Worm (Caenorhabditis elegans) whole organism, L4 larva: ENCODE results near the gene F38B6.3.
A peak's percentile ranks its signal among the peaks of the same experiment; 100 is the strongest.

Experiments used
- D1046.2 ChIP-seq: fragments of 200-800 bp; sonication (Bioruptor generic); IDR thresholded peaks from 2 replicates; pipeline ENCODE4 v1.3.6; 2022; ENCODE audit warnings: missing genetic modification characterization, missing compliant biosample characterization
- F26F4.8 ChIP-seq: fragments of 200-800 bp; sonication (Bioruptor generic); conservative IDR thresholded peaks from 2 replicates; pipeline ENCODE4 v1.3.6; 2022; ENCODE audit warnings: missing genetic modification characterization, missing compliant biosample characterization
- F37D6.2 ChIP-seq: sonication (generic microtip); optimal IDR thresholded peaks from 2 replicates; lab custom pipeline; 2016; ENCODE audit warnings: mild to moderate bottlenecking, missing genetic modification characterization, missing compliant biosample characterization
- F49E8.2 ChIP-seq: sonication (generic microtip); optimal IDR thresholded peaks from 2 replicates; lab custom pipeline; 2016; ENCODE audit warnings: missing compliant biosample characterization, mild to moderate bottlenecking, missing genetic modification characterization, borderline replicate concordance
- R02D3.7 ChIP-seq: fragments of 150-350 bp; sonication (generic microtip); optimal IDR thresholded peaks from 3 replicates; lab custom pipeline; 2014; ENCODE audit warnings: missing biosample characterization, missing genetic modification characterization
- Y105C5A.15 ChIP-seq: fragments of 200-800 bp; sonication (Bioruptor generic); IDR thresholded peaks from 2 replicates; pipeline ENCODE4 v1.3.6; 2022; ENCODE audit warnings: missing genetic modification characterization, missing compliant biosample characterization
- Y48G9A.11 ChIP-seq: fragments of 200-800 bp; sonication (Bioruptor generic); IDR thresholded peaks from 2 replicates; pipeline ENCODE4 v1.3.6; 2022; ENCODE audit warnings: missing genetic modification reagents, missing genetic modification characterization, missing compliant biosample characterization
- Y5F2A.4 ChIP-seq: fragments of 200-800 bp; sonication (Bioruptor generic); optimal IDR thresholded peaks from 2 replicates; lab custom pipeline; 2018; ENCODE audit warnings: mild to moderate bottlenecking, missing genetic modification characterization, missing compliant biosample characterization
- Y75B8A.6 ChIP-seq: fragments of 200-800 bp; sonication (Bioruptor generic); IDR thresholded peaks from 2 replicates; pipeline ENCODE4 v1.3.6; 2022; ENCODE audit warnings: missing genetic modification reagents, missing genetic modification characterization, missing compliant biosample characterization
- ZK337.2 ChIP-seq: fragments of 200-800 bp; sonication (Bioruptor generic); IDR thresholded peaks from 2 replicates; pipeline ENCODE4 v1.3.6; 2022; ENCODE audit warnings: missing genetic modification reagents, missing genetic modification characterization, missing compliant biosample characterization
- ZK546.5 ChIP-seq, 2 experiments: sonication (generic microtip); optimal IDR thresholded peaks; 2 replicates each; lab custom pipeline; 2017; ENCODE audit warnings: missing biosample characterization in 2 of 2, missing genetic modification characterization in 2 of 2
- aha-1 ChIP-seq: fragments of 150-350 bp; peaks from one replicate; lab custom pipeline; 2014; ENCODE audit warnings: missing biosample characterization, missing genetic modification characterization
- aly-2 ChIP-seq: sonication (generic microtip); optimal IDR thresholded peaks from 2 replicates; lab custom pipeline; 2018; ENCODE audit warnings: missing biosample characterization, missing genetic modification characterization
- ama-1 ChIP-seq: fragments of 150-350 bp; optimal IDR thresholded peaks from 2 replicates; lab custom pipeline; 2014; ENCODE audit warnings: inconsistent platforms, mixed read lengths
- arid-1 ChIP-seq: fragments of 200-800 bp; sonication (Bioruptor generic); conservative IDR thresholded peaks from 2 replicates; pipeline ENCODE4 v1.3.6; 2022; ENCODE audit warnings: missing genetic modification reagents, missing genetic modification characterization, missing compliant biosample characterization
- ceh-28 ChIP-seq: fragments of 150-350 bp; optimal IDR thresholded peaks from 2 replicates; lab custom pipeline; 2014; ENCODE audit warnings: missing biosample characterization, missing genetic modification reagents, missing genetic modification characterization
- ceh-44 ChIP-seq: fragments of 200-800 bp; sonication (Bioruptor generic); IDR thresholded peaks from 2 replicates; pipeline ENCODE4 v1.3.6; 2022; ENCODE audit warnings: missing genetic modification reagents, missing genetic modification characterization, missing compliant biosample characterization
- ceh-62 ChIP-seq: sonication (generic microtip); optimal IDR thresholded peaks from 2 replicates; lab custom pipeline; 2017; ENCODE audit warnings: missing biosample characterization, missing genetic modification characterization
- ceh-82 ChIP-seq: sonication (generic microtip); optimal IDR thresholded peaks from 2 replicates; lab custom pipeline; 2017; ENCODE audit warnings: missing biosample characterization, missing genetic modification characterization
- ces-1 ChIP-seq: fragments of 150-350 bp; sonication (generic microtip); optimal IDR thresholded peaks from 4 replicates; lab custom pipeline; 2014; ENCODE audit warnings: missing biosample characterization, missing genetic modification reagents, missing genetic modification characterization
- ctbp-1 ChIP-seq: fragments of 200-800 bp; sonication (Bioruptor generic); IDR thresholded peaks from 2 replicates; pipeline ENCODE4 v1.3.6; 2022; ENCODE audit warnings: missing genetic modification reagents, missing genetic modification characterization, missing compliant biosample characterization
- daf-12 ChIP-seq: fragments of 150-350 bp; optimal IDR thresholded peaks from 2 replicates; lab custom pipeline; 2014; ENCODE audit warnings: missing biosample characterization, missing genetic modification reagents, missing genetic modification characterization
- dmd-8 ChIP-seq: fragments of 200-800 bp; sonication (Bioruptor generic); IDR thresholded peaks from 2 replicates; pipeline ENCODE4 v1.3.6; 2022; ENCODE audit warnings: missing genetic modification characterization, missing compliant biosample characterization
- dmd-9 ChIP-seq: fragments of 200-800 bp; sonication (Bioruptor generic); IDR thresholded peaks from 2 replicates; pipeline ENCODE4 v1.3.6; 2022; ENCODE audit warnings: missing genetic modification reagents, missing genetic modification characterization, missing compliant biosample characterization
- egl-27 ChIP-seq: sonication (generic microtip); optimal IDR thresholded peaks from 3 replicates; lab custom pipeline; 2017; ENCODE audit warnings: missing biosample characterization, missing genetic modification reagents, missing genetic modification characterization
- egl-43 ChIP-seq: fragments of 200-800 bp; sonication (Bioruptor generic); IDR thresholded peaks from 2 replicates; pipeline ENCODE4 v1.3.6; 2022; ENCODE audit warnings: missing genetic modification reagents, missing genetic modification characterization, missing compliant biosample characterization
- fkh-10 ChIP-seq: fragments of 150-350 bp; optimal IDR thresholded peaks from 2 replicates; lab custom pipeline; 2014; ENCODE audit warnings: missing biosample characterization, missing genetic modification reagents, missing genetic modification characterization
- fos-1 ChIP-seq: fragments of 150-350 bp; optimal IDR thresholded peaks from 2 replicates; lab custom pipeline; 2014; ENCODE audit warnings: missing biosample characterization, missing genetic modification characterization
- gei-8 ChIP-seq: fragments of 200-800 bp; sonication (Bioruptor generic); optimal IDR thresholded peaks from 2 replicates; lab custom pipeline; 2018; ENCODE audit warnings: mild to moderate bottlenecking, missing genetic modification characterization, missing compliant biosample characterization
- hif-1 ChIP-seq, 2 experiments: sonication (generic microtip); optimal IDR thresholded peaks; 2 replicates each; lab custom pipeline; 2016 to 2017; ENCODE audit warnings: missing compliant biosample characterization in 2 of 2, missing genetic modification characterization in 2 of 2, missing genetic modification reagents in 2 of 2, missing genotype in 2 of 2, mild to moderate bottlenecking in 1 of 2
- jun-1 ChIP-seq: fragments of 150-350 bp; optimal IDR thresholded peaks from 2 replicates; lab custom pipeline; 2014; ENCODE audit warnings: missing biosample characterization, missing genetic modification reagents, missing genetic modification characterization
- lin-13 ChIP-seq: fragments of 150-350 bp; optimal IDR thresholded peaks from 2 replicates; lab custom pipeline; 2014; ENCODE audit warnings: missing biosample characterization, missing genetic modification reagents, missing genetic modification characterization
- lin-15B ChIP-seq: fragments of 150-350 bp; sonication (generic microtip); optimal IDR thresholded peaks from 3 replicates; lab custom pipeline; 2014; ENCODE audit warnings: missing biosample characterization, missing genetic modification characterization
- lin-38 ChIP-seq: fragments of 200-800 bp; sonication (Bioruptor generic); IDR thresholded peaks from 2 replicates; pipeline ENCODE4 v1.3.6; 2022; ENCODE audit warnings: missing genetic modification reagents, missing genetic modification characterization, missing compliant biosample characterization
- lin-39 ChIP-seq: fragments of 150-350 bp; optimal IDR thresholded peaks from 2 replicates; lab custom pipeline; 2014; ENCODE audit warnings: missing biosample characterization, missing genetic modification reagents, missing genetic modification characterization
- lir-3 ChIP-seq: sonication (generic microtip); optimal IDR thresholded peaks from 2 replicates; lab custom pipeline; 2016; ENCODE audit warnings: mild to moderate bottlenecking, missing genetic modification characterization, missing compliant biosample characterization
- lsy-2 ChIP-seq, 2 experiments: fragments of 150-350 bp in 1 of 2; sonication (generic microtip) in 1 of 2; optimal IDR thresholded peaks; 2 replicates each; lab custom pipeline; 2014 to 2017; ENCODE audit warnings: missing biosample characterization in 2 of 2, missing genetic modification characterization in 2 of 2
- madf-5 ChIP-seq, 2 experiments: fragments of 200-800 bp; sonication (Bioruptor generic); IDR thresholded peaks; 2 replicates each; pipeline ENCODE4 v1.3.6; 2022; ENCODE audit warnings: missing compliant biosample characterization in 2 of 2, missing genetic modification characterization in 2 of 2
- mep-1 ChIP-seq: fragments of 150-350 bp; sonication (generic microtip); optimal IDR thresholded peaks from 3 replicates; lab custom pipeline; 2014; ENCODE audit warnings: missing biosample characterization, missing genetic modification characterization
- nhr-10 ChIP-seq: fragments of 150-350 bp; optimal IDR thresholded peaks from 2 replicates; lab custom pipeline; 2014; ENCODE audit warnings: missing biosample characterization, missing genetic modification characterization
- nhr-41 ChIP-seq: fragments of 200-800 bp; sonication (Bioruptor generic); IDR thresholded peaks from 2 replicates; pipeline ENCODE4 v1.3.6; 2022; ENCODE audit warnings: missing genetic modification reagents, missing genetic modification characterization, missing compliant biosample characterization
- nhr-42 ChIP-seq: fragments of 200-800 bp; sonication (Bioruptor generic); IDR thresholded peaks from 2 replicates; pipeline ENCODE4 v1.3.6; 2022; ENCODE audit warnings: missing genetic modification characterization, missing compliant biosample characterization
- nhr-48 ChIP-seq: sonication (generic microtip); optimal IDR thresholded peaks from 2 replicates; lab custom pipeline; 2016; ENCODE audit warnings: mild to moderate bottlenecking, missing genetic modification characterization, missing compliant biosample characterization
- nhr-76 ChIP-seq: fragments of 150-350 bp; optimal IDR thresholded peaks from 2 replicates; lab custom pipeline; 2014; ENCODE audit warnings: missing biosample characterization, missing genetic modification characterization
- pqm-1 ChIP-seq: sonication (generic microtip); optimal IDR thresholded peaks from 2 replicates; lab custom pipeline; 2017; ENCODE audit warnings: missing biosample characterization, missing genetic modification characterization
- skn-1 ChIP-seq: fragments of 150-350 bp; optimal IDR thresholded peaks from 2 replicates; lab custom pipeline; 2014; ENCODE audit warnings: missing biosample characterization, missing genetic modification characterization
- snpc-4 ChIP-seq: fragments of 150-350 bp; optimal IDR thresholded peaks from 2 replicates; lab custom pipeline; 2014; ENCODE audit warnings: missing biosample characterization, missing genetic modification characterization
- tra-1 ChIP-seq: fragments of 200-800 bp; sonication (Bioruptor generic); IDR thresholded peaks from 2 replicates; pipeline ENCODE4 v1.3.6; 2022; ENCODE audit warnings: missing genetic modification reagents, missing genetic modification characterization, missing compliant biosample characterization
- unc-62 ChIP-seq, 3 experiments: fragments of 150-350 bp in 1 of 3; sonication (generic microtip); optimal IDR thresholded peaks in 2 of 3; peaks in 1 of 3; 1 replicate in 1 of 3; 2 replicates in 2 of 3; lab custom pipeline; 2014 to 2017; ENCODE audit warnings: missing biosample characterization in 3 of 3, missing genetic modification characterization in 3 of 3, missing genetic modification reagents in 3 of 3, missing genotype in 1 of 3
- vab-7 ChIP-seq: fragments of 200-800 bp; sonication (Bioruptor generic); IDR thresholded peaks from 2 replicates; pipeline ENCODE4 v1.3.6; 2022; ENCODE audit warnings: missing genetic modification reagents, missing genetic modification characterization, missing compliant biosample characterization
- zip-2 ChIP-seq: fragments of 150-350 bp; optimal IDR thresholded peaks from 2 replicates; lab custom pipeline; 2014; ENCODE audit warnings: missing biosample characterization, missing genetic modification characterization
- ztf-11 ChIP-seq: fragments of 150-350 bp; optimal IDR thresholded peaks from 2 replicates; lab custom pipeline; 2014; ENCODE audit warnings: missing biosample characterization, missing genetic modification characterization

The F38B6.3 gene

ce11 chrX:6742011-6742683 is 48.7 kb downstream of the F38B6.3 start, which contains the start of gene mdl-1 (continued):
- no peak for TF ChIP-seq snpc-4 (tag; lab: Kevin White, UChicago)
- TF ChIP-seq F26F4.8 (GFP tag; lab: Robert Waterston, UW), result no peak
- no peak for TF ChIP-seq R02D3.7 (tag; lab: Kevin White, UChicago)
- no peak for TF ChIP-seq nhr-76
- peak; percentile 54 to 81 for TF ChIP-seq lsy-2 (tag; optimal IDR thresholded peaks at IDR 0.05; lab: Kevin White, UChicago)
- TF ChIP-seq ctbp-1 (GFP tag; lab: Robert Waterston, UW), result peak; percentile 86
- peak; percentile 81 for TF ChIP-seq nhr-10 (tag; lab: Kevin White, UChicago)
- TF ChIP-seq ama-1 (lab: Kevin White, UChicago), result peak; percentile 96
- TF ChIP-seq nhr-41 (GFP tag; lab: Robert Waterston, UW), result no peak
- no peak for TF ChIP-seq ceh-28 (tag; lab: Kevin White, UChicago)
- no peak for TF ChIP-seq F49E8.2 (tag; lab: Kevin White, UChicago)
- peak; percentile 89 for TF ChIP-seq mep-1 (tag; lab: Kevin White, UChicago)
- TF ChIP-seq lir-3, result no peak
- no peak for TF ChIP-seq lin-15B
- TF ChIP-seq Y105C5A.15 (GFP tag; lab: Robert Waterston, UW), result no peak
- peak; percentile 85 for TF ChIP-seq nhr-42 (GFP tag; lab: Robert Waterston, UW)
- TF ChIP-seq nhr-48, result peak; percentile 99
- TF ChIP-seq jun-1, result peak; percentile 52
- peak; percentile 97 for TF ChIP-seq tra-1
- no peak for TF ChIP-seq ceh-82 (tag; lab: Kevin White, UChicago)
- peak; percentile 72 for TF ChIP-seq arid-1 (GFP tag; lab: Robert Waterston, UW)
- TF ChIP-seq Y5F2A.4 (GFP tag; lab: Kevin White, UChicago), result peak; percentile 8
- no peak for TF ChIP-seq vab-7 (GFP tag; lab: Robert Waterston, UW)
- TF ChIP-seq skn-1 (tag; lab: Kevin White, UChicago), result no peak
- no peak for TF ChIP-seq egl-27 (tag; lab: Kevin White, UChicago)
- no peak for TF ChIP-seq ZK337.2 (GFP tag; lab: Robert Waterston, UW)
- TF ChIP-seq fkh-10 (GFP tag; lab: Kevin White, UChicago), result peak; percentile 42
- TF ChIP-seq dmd-8 (GFP tag; lab: Robert Waterston, UW), result no peak
- TF ChIP-seq unc-62 (GFP tag; optimal IDR thresholded peaks at IDR 0.05 in 1 of 2; lab: Kevin White, UChicago), result peak in 1 of 2 experiments; percentile 100
- no peak for TF ChIP-seq unc-62 (tag; optimal IDR thresholded peaks at IDR 0.05; lab: Kevin White, UChicago)
- TF ChIP-seq D1046.2 (GFP tag; lab: Robert Waterston, UW), result no peak
- no peak for TF ChIP-seq daf-12 (tag; lab: Kevin White, UChicago)
- TF ChIP-seq lin-38 (GFP tag; lab: Robert Waterston, UW), result peak; percentile 58
- 0 out of 4 replicates have a peak, but pooled peaks of 1 of the 2 experiments have one; percentile 45 for TF ChIP-seq madf-5 (GFP tag; IDR thresholded peaks at IDR 0.05; lab: Robert Waterston, UW)
- TF ChIP-seq aly-2 (tag; lab: Kevin White, UChicago), result no peak
- TF ChIP-seq fos-1, result no peak
- no peak for TF ChIP-seq ztf-11 (tag; lab: Kevin White, UChicago)
- TF ChIP-seq hif-1 (tag; optimal IDR thresholded peaks at IDR 0.05; lab: Kevin White, UChicago), result peak; percentile 37 to 95
- no peak for TF ChIP-seq lin-39 (tag; lab: Kevin White, UChicago)
- TF ChIP-seq F37D6.2 (tag; lab: Kevin White, UChicago), result peak; percentile 69
- no peak for TF ChIP-seq ces-1 (GFP tag; lab: Kevin White, UChicago)
- peak; percentile 37 for TF ChIP-seq pqm-1
- TF ChIP-seq ceh-62 (tag; lab: Kevin White, UChicago), result no peak
- peak; percentile 86 for TF ChIP-seq gei-8 (GFP tag; lab: Kevin White, UChicago)
- no peak for TF ChIP-seq ceh-44 (GFP tag; lab: Robert Waterston, UW)
- no peak for TF ChIP-seq Y48G9A.11 (GFP tag; lab: Robert Waterston, UW)
- peak; percentile 100 for TF ChIP-seq aha-1 (tag; lab: Kevin White, UChicago)
- TF ChIP-seq Y75B8A.6 (GFP tag; lab: Robert Waterston, UW), result no peak
- TF ChIP-seq ZK546.5 (tag; optimal IDR thresholded peaks at IDR 0.05; lab: Kevin White, UChicago), result no peak
- peak; percentile 82 for TF ChIP-seq lin-13 (GFP tag; lab: Kevin White, UChicago)
- no peak for TF ChIP-seq dmd-9 (GFP tag; lab: Robert Waterston, UW)
- TF ChIP-seq zip-2 (tag; lab: Kevin White, UChicago), result no peak
- TF ChIP-seq egl-43, result peak; percentile 90
